Worm (Caenorhabditis elegans) whole organism, L2 larva: ENCODE measurements around the gene M176.16.

ENCODE experiments used
- C34F6.9 ChIP-seq: fragments of 150-350 bp; optimal IDR thresholded peaks from 2 replicates; lab custom pipeline; 2014; ENCODE audit warnings: missing biosample characterization, missing genetic modification characterization
- F13H6.1 ChIP-seq: sonication (generic microtip); optimal IDR thresholded peaks from 2 replicates; lab custom pipeline; 2016; ENCODE audit warnings: missing genetic modification characterization, missing compliant biosample characterization
- R02D3.7 ChIP-seq: fragments of 150-350 bp; optimal IDR thresholded peaks from 2 replicates; lab custom pipeline; 2014; ENCODE audit warnings: missing biosample characterization, missing genetic modification characterization
- ZK546.5 ChIP-seq: sonication (generic microtip); optimal IDR thresholded peaks from 2 replicates; lab custom pipeline; 2017; ENCODE audit warnings: missing biosample characterization, missing genetic modification characterization
- alr-1 ChIP-seq: fragments of 150-350 bp; optimal IDR thresholded peaks from 2 replicates; lab custom pipeline; 2014; ENCODE audit warnings: missing biosample characterization, missing genetic modification characterization
- aly-2 ChIP-seq: fragments of 150-350 bp; optimal IDR thresholded peaks from 2 replicates; lab custom pipeline; 2014; ENCODE audit warnings: missing biosample characterization, missing genetic modification characterization
- ama-1 ChIP-seq: fragments of 150-350 bp; optimal IDR thresholded peaks from 2 replicates; lab custom pipeline; 2018; ENCODE audit warnings: inconsistent platforms
- blmp-1 ChIP-seq: sonication (generic microtip); optimal IDR thresholded peaks from 2 replicates; lab custom pipeline; 2017; ENCODE audit warnings: missing genetic modification characterization, mild to moderate bottlenecking, missing compliant biosample characterization, antibody characterized with exemption, moderate library complexity; ENCODE audit not compliant: insufficient read depth
- ceh-16 ChIP-seq: fragments of 150-350 bp; optimal IDR thresholded peaks from 2 replicates; lab custom pipeline; 2014; ENCODE audit warnings: missing biosample characterization, missing genetic modification characterization
- ceh-82 ChIP-seq: fragments of 150-350 bp; optimal IDR thresholded peaks from 2 replicates; lab custom pipeline; 2014; ENCODE audit warnings: missing biosample characterization, missing genetic modification characterization
- crh-2 ChIP-seq: sonication (generic microtip); optimal IDR thresholded peaks from 2 replicates; lab custom pipeline; 2017; ENCODE audit warnings: missing biosample characterization, missing genetic modification characterization
- dmd-4 ChIP-seq: sonication (generic microtip); optimal IDR thresholded peaks from 2 replicates; lab custom pipeline; 2017; ENCODE audit warnings: missing biosample characterization, missing genetic modification characterization
- egl-27 ChIP-seq: sonication (generic microtip); optimal IDR thresholded peaks from 3 replicates; lab custom pipeline; 2017; ENCODE audit warnings: missing biosample characterization, missing genetic modification reagents, missing genetic modification characterization
- elt-1 ChIP-seq: fragments of 150-350 bp; optimal IDR thresholded peaks from 2 replicates; lab custom pipeline; 2014; ENCODE audit warnings: missing biosample characterization, missing genetic modification characterization
- fos-1 ChIP-seq: fragments of 150-350 bp; optimal IDR thresholded peaks from 2 replicates; lab custom pipeline; 2014; ENCODE audit warnings: missing biosample characterization, missing genetic modification characterization
- gmeb-1 ChIP-seq: fragments of 150-350 bp; optimal IDR thresholded peaks from 2 replicates; lab custom pipeline; 2014; ENCODE audit warnings: missing biosample characterization, missing genetic modification characterization
- lin-11 ChIP-seq: fragments of 150-350 bp; sonication (generic microtip); optimal IDR thresholded peaks from 2 replicates; lab custom pipeline; 2014; ENCODE audit warnings: missing biosample characterization, missing genetic modification characterization, inconsistent platforms, mixed read lengths
- lin-13 ChIP-seq: fragments of 150-350 bp; optimal IDR thresholded peaks from 2 replicates; lab custom pipeline; 2014; ENCODE audit warnings: missing biosample characterization, missing genetic modification reagents, missing genetic modification characterization
- lin-39 ChIP-seq: fragments of 150-350 bp; optimal IDR thresholded peaks from 2 replicates; lab custom pipeline; 2014; ENCODE audit warnings: missing biosample characterization, missing genetic modification reagents, missing genetic modification characterization
- lsy-2 ChIP-seq, 2 experiments: fragments of 150-350 bp in 1 of 2; sonication (generic microtip) in 1 of 2; optimal IDR thresholded peaks; 2 replicates each; lab custom pipeline; 2014 to 2017; ENCODE audit warnings: missing biosample characterization in 2 of 2, missing genetic modification characterization in 2 of 2
- mbf-1 ChIP-seq: sonication (generic microtip); optimal IDR thresholded peaks from 2 replicates; lab custom pipeline; 2017; ENCODE audit warnings: missing biosample characterization, missing genetic modification characterization
- nhr-10 ChIP-seq: sonication (generic microtip); optimal IDR thresholded peaks from 2 replicates; lab custom pipeline; 2017; ENCODE audit warnings: missing biosample characterization, missing genetic modification characterization
- nhr-11 ChIP-seq: fragments of 150-350 bp; optimal IDR thresholded peaks from 2 replicates; lab custom pipeline; 2014; ENCODE audit warnings: missing biosample characterization, missing genetic modification characterization
- nhr-21 ChIP-seq: fragments of 150-350 bp; optimal IDR thresholded peaks from 2 replicates; lab custom pipeline; 2014; ENCODE audit warnings: missing biosample characterization, missing genetic modification characterization
- nhr-237 ChIP-seq: fragments of 150-350 bp; optimal IDR thresholded peaks from 2 replicates; lab custom pipeline; 2014; ENCODE audit warnings: missing biosample characterization, missing genetic modification characterization
- nhr-25 ChIP-seq: fragments of 150-350 bp; sonication (generic microtip); optimal IDR thresholded peaks from 3 replicates; lab custom pipeline; 2014; ENCODE audit warnings: missing biosample characterization, missing genetic modification characterization
- nhr-6 ChIP-seq: fragments of 150-350 bp; optimal IDR thresholded peaks from 2 replicates; lab custom pipeline; 2014; ENCODE audit warnings: missing biosample characterization, missing genetic modification characterization
- peb-1 ChIP-seq: fragments of 150-350 bp; optimal IDR thresholded peaks from 2 replicates; lab custom pipeline; 2014; ENCODE audit warnings: missing biosample characterization, missing genetic modification characterization
- skn-1 ChIP-seq: sonication (generic microtip); optimal IDR thresholded peaks from 2 replicates; lab custom pipeline; 2017; ENCODE audit warnings: missing biosample characterization, missing genetic modification characterization
- sma-3 ChIP-seq: sonication (generic microtip); optimal IDR thresholded peaks from 2 replicates; lab custom pipeline; 2016; ENCODE audit warnings: missing genetic modification reagents, missing genetic modification characterization, missing compliant biosample characterization
- sma-9 ChIP-seq, 2 experiments: fragments of 150-350 bp in 1 of 2; sonication (generic microtip) in 1 of 2; optimal IDR thresholded peaks; 2 replicates each; lab custom pipeline; 2014 to 2016; ENCODE audit warnings: missing genetic modification characterization in 2 of 2, mild to moderate bottlenecking in 1 of 2, missing biosample characterization in 1 of 2, missing compliant biosample characterization in 1 of 2, missing genetic modification reagents in 1 of 2, moderate library complexity in 1 of 2
- unc-39 ChIP-seq: fragments of 150-350 bp; optimal IDR thresholded peaks from 2 replicates; lab custom pipeline; 2014; ENCODE audit warnings: missing biosample characterization, missing genetic modification characterization
- unc-55 ChIP-seq: fragments of 150-350 bp; sonication (generic microtip); optimal IDR thresholded peaks from 3 replicates; lab custom pipeline; 2014; ENCODE audit warnings: missing biosample characterization, missing genetic modification reagents, missing genetic modification characterization
- zag-1 ChIP-seq: fragments of 150-350 bp; optimal IDR thresholded peaks from 2 replicates; lab custom pipeline; 2014; ENCODE audit warnings: missing biosample characterization, missing genetic modification characterization
- ztf-4 ChIP-seq: fragments of 150-350 bp; optimal IDR thresholded peaks from 2 replicates; lab custom pipeline; 2014; ENCODE audit warnings: missing biosample characterization, missing genetic modification characterization

The M176.16 gene

ce11 chrII:9441838-9442237 is 23.5 kb downstream of the M176.16 start, which contains the start of gene chil-16:
TSS of gene chil-16 (minus strand) at chrII:9441938.
- TF ChIP-seq ztf-4 (tag; lab: Kevin White, UChicago) (no peak), nhr-6 (no peak), R02D3.7 (tag; lab: Kevin White, UChicago) (no peak), F13H6.1 (no peak), fos-1 (tag; lab: Kevin White, UChicago) (no peak), peb-1 (tag; lab: Kevin White, UChicago) (no peak)

ce11 chrII:9443522-9443921 is 25.2 kb downstream of the M176.16 start, which contains the start of gene chil-15:
TSS of gene chil-15 (minus strand) at chrII:9443622.
- no peak for TF ChIP-seq peb-1 (tag; lab: Kevin White, UChicago)
- TF ChIP-seq nhr-10 (tag; lab: Kevin White, UChicago), result no peak
- TF ChIP-seq crh-2 (tag; lab: Kevin White, UChicago), result no peak
- no peak for TF ChIP-seq blmp-1
- TF ChIP-seq sma-3 (GFP tag; lab: Kevin White, UChicago), result no peak
- no peak for TF ChIP-seq ZK546.5
- no peak for TF ChIP-seq dmd-4 (tag; lab: Kevin White, UChicago)
- TF ChIP-seq elt-1 (tag; lab: Kevin White, UChicago), result no peak
- TF ChIP-seq F13H6.1, result no peak
- TF ChIP-seq R02D3.7 (tag; lab: Kevin White, UChicago), result no peak
- no peak for TF ChIP-seq nhr-25 (tag; lab: Kevin White, UChicago)
- no peak for TF ChIP-seq alr-1 (tag; lab: Kevin White, UChicago)

ce11 chrII:9445368-9445767 is 27.1 kb downstream of the M176.16 start, which contains the start of gene R09D1.13:
TSS of gene R09D1.13 (minus strand) at chrII:9445468.
- no peak for TF ChIP-seq nhr-10 (tag; lab: Kevin White, UChicago)
- no peak for TF ChIP-seq skn-1 (tag; lab: Kevin White, UChicago)
- no peak for TF ChIP-seq ztf-4 (tag; lab: Kevin White, UChicago)
- TF ChIP-seq nhr-25 (tag; lab: Kevin White, UChicago), result no peak
- TF ChIP-seq aly-2 (tag; lab: Kevin White, UChicago), result no peak
- no peak for TF ChIP-seq elt-1 (tag; lab: Kevin White, UChicago)
- TF ChIP-seq lin-39 (tag; lab: Kevin White, UChicago), result no peak
- TF ChIP-seq zag-1, result no peak
- TF ChIP-seq unc-55 (GFP tag; lab: Kevin White, UChicago), result no peak
- TF ChIP-seq mbf-1 (tag; lab: Kevin White, UChicago), result no peak
- TF ChIP-seq egl-27 (tag; lab: Kevin White, UChicago), result no peak
- no peak for TF ChIP-seq ama-1 (lab: Kevin White, UChicago)
- TF ChIP-seq alr-1 (tag; lab: Kevin White, UChicago), result no peak
- TF ChIP-seq F13H6.1, result no peak
- no peak for TF ChIP-seq ceh-82 (tag; lab: Kevin White, UChicago)
- TF ChIP-seq ZK546.5, result no peak
- no peak for TF ChIP-seq lsy-2 (tag; optimal IDR thresholded peaks at IDR 0.05; lab: Kevin White, UChicago)

- no peak for TF ChIP-seq skn-1 (tag; lab: Kevin White, UChicago)
- no peak for TF ChIP-seq lin-11
- TF ChIP-seq peb-1 (tag; lab: Kevin White, UChicago), result no peak
- TF ChIP-seq R02D3.7 (tag; lab: Kevin White, UChicago), result no peak
- no peak for TF ChIP-seq nhr-10 (tag; lab: Kevin White, UChicago)
- no peak for TF ChIP-seq nhr-237 (tag; lab: Kevin White, UChicago)
- no peak for TF ChIP-seq fos-1 (tag; lab: Kevin White, UChicago)
- TF ChIP-seq ceh-16 (tag; lab: Kevin White, UChicago), result no peak
- no peak for TF ChIP-seq unc-39 (tag; lab: Kevin White, UChicago)
- no peak for TF ChIP-seq nhr-11 (tag; lab: Kevin White, UChicago)
- no peak for TF ChIP-seq F13H6.1
- no peak for TF ChIP-seq C34F6.9 (tag; lab: Kevin White, UChicago)
- TF ChIP-seq sma-9 (GFP tag; optimal IDR thresholded peaks at IDR 0.05; lab: Kevin White, UChicago), result no peak
- TF ChIP-seq sma-9 (tag; optimal IDR thresholded peaks at IDR 0.05; lab: Kevin White, UChicago), result no peak
- TF ChIP-seq blmp-1, result no peak
- TF ChIP-seq gmeb-1 (tag; lab: Kevin White, UChicago), result no peak
- TF ChIP-seq nhr-21 (tag; lab: Kevin White, UChicago), result no peak
- TF ChIP-seq lin-13, result no peak
These were observed 29.6 kb downstream of the M176.16 start, which contains the start of gene chil-18 for ce11 chrII:9447965-9448364. TSS of gene chil-18 (plus strand) at chrII:9448265.
